Fruit fly (Drosophila melanogaster): ENCODE results near the gene Qsox3.
A peak's percentile ranks its signal among the peaks of the same experiment; 100 is the strongest.

Qsox3 gene

DNA sequence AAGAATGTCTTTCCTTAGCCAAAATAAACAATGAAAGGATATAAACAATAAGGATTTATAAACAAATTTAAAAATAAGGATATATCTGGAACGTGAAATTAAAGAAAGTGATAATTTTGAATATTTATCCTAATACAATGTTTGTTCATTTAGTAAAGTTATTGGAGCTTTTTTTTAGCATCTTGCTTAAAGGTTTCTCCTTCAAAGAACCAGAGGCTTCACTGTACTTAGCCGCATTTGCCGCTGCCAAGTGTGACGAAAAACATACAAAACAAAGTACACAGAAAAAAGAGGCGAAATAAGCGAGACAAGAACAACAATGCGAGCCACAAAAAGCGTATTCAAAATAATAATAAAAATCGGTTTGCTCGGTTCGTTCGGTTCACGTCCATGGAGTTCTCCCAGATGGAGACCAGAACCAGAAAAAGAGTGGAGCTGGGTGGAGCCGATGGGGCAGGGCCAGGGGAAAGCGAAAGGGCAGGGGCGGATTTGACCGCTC, 29.9 kb downstream of the Qsox3 start:
- TF ChIP-seq pad (GFP tag; optimal IDR thresholded peaks at IDR 0.05) (no peak), Crg-1 (GFP tag; optimal IDR thresholded peaks at IDR 0.05) (no peak)

DNA sequence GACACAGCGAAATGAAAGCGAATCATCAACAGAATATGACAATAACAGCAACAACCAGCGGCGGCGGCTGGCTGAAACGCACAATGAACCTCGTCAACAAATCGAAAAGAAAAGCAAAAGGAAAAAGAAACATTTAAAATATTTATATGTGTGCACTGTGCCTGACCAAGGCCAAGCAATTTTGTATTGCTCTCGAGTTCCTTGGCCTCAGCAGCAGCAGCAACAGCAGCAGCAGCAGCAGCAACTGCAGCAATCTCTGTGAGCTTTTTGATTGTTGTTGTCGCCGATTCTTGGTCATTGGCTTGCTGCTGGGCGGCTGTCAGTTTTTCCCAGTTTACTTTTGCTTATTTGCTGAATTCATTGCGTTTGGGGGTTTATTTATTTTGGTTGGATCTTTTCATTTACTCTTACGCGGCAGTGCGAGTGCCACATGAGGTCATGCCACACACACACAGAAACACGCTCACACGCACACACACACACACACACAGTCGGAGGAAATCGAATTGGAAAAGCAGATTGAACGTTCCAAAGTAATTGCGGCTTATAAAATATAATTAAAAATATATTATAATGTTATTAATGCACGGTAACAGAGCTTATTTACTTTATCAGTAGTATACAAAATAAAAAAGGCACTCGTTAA, 32.5 kb downstream of the Qsox3 start:
- TF ChIP-seq kay (GFP tag; ENCODE audit: borderline replicate concordance) (peak; percentile 38), CG14711 (tag; optimal IDR thresholded peaks at IDR 0.05) (no peak)

DNA sequence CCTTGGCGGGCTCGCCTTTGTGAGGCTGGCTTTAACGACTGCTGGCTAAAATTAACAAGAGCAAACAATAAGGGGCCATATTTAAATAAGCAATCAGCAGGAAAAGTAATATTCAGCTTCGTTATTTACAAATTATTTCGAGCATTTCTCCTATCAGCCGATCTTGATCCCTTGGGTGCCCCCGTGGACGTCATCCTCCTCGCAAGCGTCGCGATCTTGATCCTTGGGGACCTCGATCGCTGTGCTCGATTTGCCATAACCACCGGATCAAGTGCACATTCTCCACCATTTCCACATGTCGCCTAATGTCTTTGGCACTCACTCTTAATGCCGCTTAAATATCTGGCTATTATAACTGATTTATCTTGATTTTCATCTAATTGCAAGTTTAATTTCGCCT, 33.0 kb downstream of the Qsox3 start:
- TF ChIP-seq Clk (GFP tag; optimal IDR thresholded peaks at IDR 0.05) (no peak), toe (GFP tag; optimal IDR thresholded peaks at IDR 0.05) (no peak), CG5204 (GFP tag; optimal IDR thresholded peaks at IDR 0.05) (no peak), CG1620 (GFP tag; optimal IDR thresholded peaks at IDR 0.05) (no peak), tj (GFP tag; optimal IDR thresholded peaks at IDR 0.05) (no peak), Mnt (GFP tag; optimal IDR thresholded peaks at IDR 0.05) (no peak), CG12768 (GFP tag; optimal IDR thresholded peaks at IDR 0.05) (no peak), CG11617 (GFP tag; optimal IDR thresholded peaks at IDR 0.05) (no peak), cnc (optimal IDR thresholded peaks at IDR 0.05) (no peak), Crg-1 (GFP tag; optimal IDR thresholded peaks at IDR 0.05) (no peak), CG7045 (GFP tag; optimal IDR thresholded peaks at IDR 0.05) (no peak), bab1 (GFP tag; optimal IDR thresholded peaks at IDR 0.05) (no peak)

DNA sequence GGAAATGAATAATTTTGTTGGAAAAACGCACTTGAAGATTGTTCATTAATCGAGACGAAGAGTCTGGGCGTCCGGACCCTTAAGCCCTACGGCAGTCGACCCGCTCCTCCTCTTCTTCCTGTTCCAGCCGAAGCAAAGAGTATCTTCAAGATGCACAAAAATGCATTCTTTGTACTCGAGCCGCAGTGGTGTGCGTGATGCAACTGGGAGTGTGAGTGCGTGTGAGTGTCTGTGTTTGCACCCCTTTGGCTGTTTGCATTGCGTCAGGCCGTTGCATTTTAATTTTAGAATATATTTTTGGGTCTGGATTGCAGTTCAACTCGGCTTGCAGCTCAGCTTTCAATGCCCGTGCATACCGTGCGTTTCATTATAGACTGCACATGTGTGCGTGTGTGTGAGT, 34.1 kb downstream of the Qsox3 start:
- TF ChIP-seq toe (GFP tag; optimal IDR thresholded peaks at IDR 0.05), result no peak
- no peak for TF ChIP-seq Crg-1 (GFP tag; optimal IDR thresholded peaks at IDR 0.05)

DNA sequence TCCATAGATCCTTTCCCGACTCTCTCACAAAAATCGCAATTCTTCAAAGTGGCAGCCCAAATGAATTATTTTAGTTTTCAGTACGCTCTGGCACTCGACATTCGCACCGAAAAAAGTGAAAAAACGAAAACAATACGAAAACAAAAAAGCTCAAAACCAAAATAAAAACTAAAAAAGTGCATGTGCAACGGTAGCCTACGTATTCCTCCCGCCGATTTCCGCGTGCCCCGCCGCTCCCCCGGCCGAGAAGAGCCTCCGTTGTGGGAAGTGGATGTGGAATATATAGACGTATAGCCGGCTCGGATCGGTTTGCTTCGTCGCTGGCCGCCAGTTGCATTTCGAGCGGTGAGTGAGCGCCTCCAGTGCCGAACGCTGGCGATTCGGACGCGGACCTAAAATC, 36.5 kb downstream of the Qsox3 start:
- no peak for TF ChIP-seq CG1620 (GFP tag; optimal IDR thresholded peaks at IDR 0.05)
- TF ChIP-seq CG12768 (GFP tag; optimal IDR thresholded peaks at IDR 0.05), result peak; percentile 46
- TF ChIP-seq CG11617 (GFP tag; optimal IDR thresholded peaks at IDR 0.05), result no peak
- TF ChIP-seq toe (GFP tag; optimal IDR thresholded peaks at IDR 0.05), result no peak

DNA sequence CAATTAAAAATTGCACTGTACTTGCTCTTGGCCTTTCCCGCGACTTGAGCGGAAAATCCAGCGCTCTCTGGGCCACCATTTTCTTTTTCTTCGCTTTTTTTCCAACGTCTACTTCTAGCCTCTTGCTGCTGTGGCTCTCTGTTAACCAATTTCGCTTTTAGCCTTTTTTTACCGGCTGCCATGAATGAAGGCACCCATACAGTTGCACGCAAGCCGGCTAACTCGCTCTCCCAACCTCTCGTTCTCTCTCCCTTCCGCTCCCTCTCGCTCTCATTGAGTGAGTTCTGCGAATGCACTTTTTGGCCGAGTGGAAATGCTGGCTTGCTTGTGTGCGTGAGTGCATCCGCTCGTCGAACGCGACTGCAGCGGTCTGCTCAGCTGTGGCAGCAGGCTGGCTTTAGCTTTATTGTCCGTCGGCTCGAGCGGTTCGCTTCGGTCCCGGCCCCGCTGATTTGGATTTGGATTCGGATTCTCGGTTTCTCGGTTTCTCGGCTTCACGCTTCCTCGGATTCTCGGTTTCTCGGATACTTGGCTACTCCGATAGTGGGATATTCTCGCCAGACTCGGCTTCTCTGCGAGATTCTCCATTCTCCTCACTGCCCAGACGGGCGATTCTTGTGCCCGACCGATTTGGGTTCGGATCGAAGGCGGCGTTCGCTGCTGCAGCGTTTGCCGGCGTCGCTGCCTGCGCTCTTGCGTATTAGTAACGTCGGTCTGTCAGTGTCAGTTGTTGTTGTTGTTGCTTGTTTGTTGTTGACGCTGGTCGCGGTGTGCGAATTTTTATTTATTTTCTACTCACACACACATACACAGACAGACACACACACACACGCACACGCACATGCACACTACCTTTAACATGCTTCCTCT, 37.3 kb downstream of the Qsox3 start, which contains the start of gene Eip93F:
Gene Eip93F (plus strand): TSS at position 424 of the 870 bp plus-strand sequence.
- TF ChIP-seq Crg-1 (GFP tag; optimal IDR thresholded peaks at IDR 0.05) (no peak), Hr96 (GFP tag; optimal IDR thresholded peaks at IDR 0.05) (peak; percentile 24), ovo (GFP tag; optimal IDR thresholded peaks at IDR 0.05) (peak; percentile 59), CG5204 (GFP tag; optimal IDR thresholded peaks at IDR 0.05) (no peak), CG7101 (tag; optimal IDR thresholded peaks at IDR 0.05) (peak; percentile 3), cic (GFP tag; optimal IDR thresholded peaks at IDR 0.05) (peak; percentile 62), CG33017 (tag; optimal IDR thresholded peaks at IDR 0.05) (no peak), Mnt (GFP tag; optimal IDR thresholded peaks at IDR 0.05) (peak; percentile 39), CG11617 (GFP tag; optimal IDR thresholded peaks at IDR 0.05) (no peak), CG7045 (GFP tag; optimal IDR thresholded peaks at IDR 0.05) (no peak), tj (GFP tag; optimal IDR thresholded peaks at IDR 0.05) (no peak)

DNA sequence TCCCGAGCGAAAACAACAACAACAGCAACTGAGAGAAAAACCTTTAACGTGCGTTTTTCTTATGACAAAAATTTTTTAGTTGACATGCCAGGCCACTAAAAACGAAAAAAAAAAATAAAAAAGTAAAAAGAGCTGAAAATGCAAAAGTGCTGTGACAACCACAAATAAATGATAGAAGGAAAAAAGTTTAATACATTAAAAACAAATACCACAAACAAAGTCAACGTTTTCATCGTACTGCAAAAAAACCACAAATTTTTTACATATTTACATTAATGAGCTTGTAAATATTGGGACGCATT, 37.9 kb downstream of the Qsox3 start:
- no peak for TF ChIP-seq Crg-1 (GFP tag; optimal IDR thresholded peaks at IDR 0.05)
- peak; percentile 56 for TF ChIP-seq tj (GFP tag; optimal IDR thresholded peaks at IDR 0.05)
- peak; percentile 93 for TF ChIP-seq kay (GFP tag; ENCODE audit: borderline replicate concordance)

DNA sequence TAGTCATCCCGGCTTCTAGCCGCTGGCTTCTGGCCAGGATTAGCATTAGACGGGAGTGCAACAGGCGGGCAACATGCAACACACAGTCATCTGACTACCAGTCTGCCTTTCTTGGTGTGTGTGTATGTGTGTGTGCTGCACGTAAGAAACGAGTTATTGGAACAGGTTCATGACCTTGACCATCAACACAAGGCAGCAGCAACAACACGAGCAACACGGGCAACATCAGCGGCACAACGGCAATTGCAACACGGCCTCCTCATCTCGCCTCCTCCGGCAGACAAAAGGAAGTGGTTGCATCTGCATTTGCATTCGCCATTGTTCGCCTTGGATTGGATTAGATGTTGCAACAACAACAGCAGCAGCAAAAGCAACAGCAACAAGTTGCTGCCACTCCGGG, 39.8 kb downstream of the Qsox3 start:
- TF ChIP-seq bab1 (GFP tag; optimal IDR thresholded peaks at IDR 0.05) (no peak), ovo (GFP tag; optimal IDR thresholded peaks at IDR 0.05) (no peak), Hr96 (GFP tag; optimal IDR thresholded peaks at IDR 0.05) (no peak), CG7045 (GFP tag; optimal IDR thresholded peaks at IDR 0.05) (no peak), kay (GFP tag; ENCODE audit: borderline replicate concordance) (no peak), CG14711 (tag; optimal IDR thresholded peaks at IDR 0.05) (no peak), cic (GFP tag; optimal IDR thresholded peaks at IDR 0.05) (no peak), CG33017 (tag; optimal IDR thresholded peaks at IDR 0.05) (no peak), CG5204 (GFP tag; optimal IDR thresholded peaks at IDR 0.05) (no peak), CG11617 (GFP tag; optimal IDR thresholded peaks at IDR 0.05) (no peak)
